Worm (Caenorhabditis elegans): ENCODE results near the gene F30H5.3.

Gene F30H5.3

ce11 chrIII:463711-464110, 48.3 kb downstream of the F30H5.3 start, which contains the start of gene Y55B1BR.6:
Gene Y55B1BR.6 (minus strand): TSS chrIII:463811.
- TF ChIP-seq F55B11.4 (tag; optimal IDR thresholded peaks at IDR 0.05; ENCODE audit: borderline replicate concordance, insufficient read depth) (no peak), ztf-6 (GFP tag; IDR thresholded peaks at IDR 0.05) (no peak), Y67H2A.10 (GFP tag; conservative IDR thresholded peaks at IDR 0.05) (no peak), hsf-1 (GFP tag; IDR thresholded peaks at IDR 0.05) (no peak), madf-10 (tag; optimal IDR thresholded peaks at IDR 0.05) (no peak), repo-1 (tag; optimal IDR thresholded peaks at IDR 0.05) (no peak), ztf-18 (tag; optimal IDR thresholded peaks at IDR 0.05) (no peak), nhr-80 (tag; optimal IDR thresholded peaks at IDR 0.05) (no peak), sptf-2 (GFP tag; optimal IDR thresholded peaks at IDR 0.05) (no peak)

ce11 chrIII:455793-456192, 56.2 kb downstream of the F30H5.3 start:
- TF ChIP-seq sea-2 (GFP tag; IDR thresholded peaks at IDR 0.05), result no peak
- TF ChIP-seq snpc-3.4 (tag; optimal IDR thresholded peaks at IDR 0.05), result no peak
- TF ChIP-seq lsy-27 (tag; optimal IDR thresholded peaks at IDR 0.05; ENCODE audit: borderline replicate concordance, insufficient read depth), result no peak
- TF ChIP-seq cebp-1 (GFP tag; IDR thresholded peaks at IDR 0.05), result no peak
- TF ChIP-seq cebp-1 (tag; optimal IDR thresholded peaks at IDR 0.05), result no peak
- TF ChIP-seq ztf-22 (GFP tag; optimal IDR thresholded peaks at IDR 0.05), result no peak
- no peak for TF ChIP-seq B0261.1 (tag; optimal IDR thresholded peaks at IDR 0.05)
- TF ChIP-seq C17E4.6 (GFP tag; IDR thresholded peaks at IDR 0.05), result no peak
- TF ChIP-seq F55B11.4 (tag; optimal IDR thresholded peaks at IDR 0.05; ENCODE audit: borderline replicate concordance, insufficient read depth), result no peak
- no peak for TF ChIP-seq Y53G8AR.9 (GFP tag; conservative IDR thresholded peaks at IDR 0.05)
- TF ChIP-seq tbp1 (GFP tag; optimal IDR thresholded peaks at IDR 0.05), result no peak
- no peak for TF ChIP-seq dpff-1 (tag; optimal IDR thresholded peaks at IDR 0.05)
- no peak for TF ChIP-seq rec-8 (tag; optimal IDR thresholded peaks at IDR 0.05)
- no peak for TF ChIP-seq B0035.1 (tag; optimal IDR thresholded peaks at IDR 0.05)
- TF ChIP-seq madf-3 (GFP tag; IDR thresholded peaks at IDR 0.05), result no peak
- no peak for TF ChIP-seq hrde-1 (tag; optimal IDR thresholded peaks at IDR 0.05; ENCODE audit: borderline replicate concordance)
